Worm (Caenorhabditis elegans) whole organism, L1 larva: ENCODE data around the gene gbh-2.

Experiments
- ama-1 ChIP-seq: fragments of 150-350 bp; optimal IDR thresholded peaks from 2 replicates; lab custom pipeline; 2014
- ceh-88 ChIP-seq: fragments of 200-800 bp; sonication (Bioruptor generic); IDR thresholded peaks from 2 replicates; pipeline ENCODE4 v1.3.6; 2022; ENCODE audit warnings: missing genetic modification characterization, missing compliant biosample characterization
- dpl-1 ChIP-seq, 3 experiments: fragments of 150-350 bp in 2 of 3; sonication (generic microtip) in 1 of 3; optimal IDR thresholded peaks; 2 replicates each; lab custom pipeline; 2014 to 2017; ENCODE audit warnings: missing biosample characterization in 3 of 3, missing genetic modification characterization in 3 of 3, missing genetic modification reagents in 3 of 3
- elt-2 ChIP-seq: sonication (generic microtip); optimal IDR thresholded peaks from 2 replicates; lab custom pipeline; 2016; ENCODE audit warnings: missing genetic modification characterization, mild to moderate bottlenecking, inconsistent platforms, missing compliant biosample characterization, missing genetic modification reagents
- elt-3 ChIP-seq, 6 experiments: fragments of 150-350 bp in 1 of 6; sonication (generic microtip); optimal IDR thresholded peaks; 2 replicates each; lab custom pipeline; 2017 to 2018; ENCODE audit warnings: missing biosample characterization in 6 of 6, missing genetic modification characterization in 6 of 6, inconsistent platforms in 1 of 6
- jun-1 ChIP-seq: fragments of 150-350 bp; optimal IDR thresholded peaks from 2 replicates; lab custom pipeline; 2014; ENCODE audit warnings: missing biosample characterization, missing genetic modification reagents, missing genetic modification characterization
- lin-13 ChIP-seq: fragments of 150-350 bp; optimal IDR thresholded peaks from 2 replicates; lab custom pipeline; 2014; ENCODE audit warnings: missing biosample characterization, missing genetic modification reagents, missing genetic modification characterization
- lin-35 ChIP-seq, 2 experiments: fragments of 150-350 bp; optimal IDR thresholded peaks; 2 replicates each; lab custom pipeline; 2014; ENCODE audit warnings: missing biosample characterization in 2 of 2, missing genetic modification characterization in 2 of 2, missing genetic modification reagents in 2 of 2
- nhr-237 ChIP-seq: fragments of 150-350 bp; optimal IDR thresholded peaks from 2 replicates; lab custom pipeline; 2014; ENCODE audit warnings: missing biosample characterization, missing genetic modification characterization
- pqm-1 ChIP-seq: sonication (generic microtip); optimal IDR thresholded peaks from 3 replicates; lab custom pipeline; 2017; ENCODE audit warnings: missing biosample characterization, missing genetic modification characterization
- snpc-4 ChIP-seq: fragments of 150-350 bp; optimal IDR thresholded peaks from 2 replicates; lab custom pipeline; 2014; ENCODE audit warnings: missing biosample characterization, missing genetic modification characterization
- sox-4 ChIP-seq: sonication (generic microtip); optimal IDR thresholded peaks from 2 replicates; lab custom pipeline; 2016; ENCODE audit warnings: missing genetic modification characterization, missing compliant biosample characterization
- swsn-7 ChIP-seq: sonication (generic microtip); optimal IDR thresholded peaks from 2 replicates; lab custom pipeline; 2016; ENCODE audit warnings: missing genetic modification characterization, missing compliant biosample characterization
- unc-130 ChIP-seq: fragments of 150-350 bp; optimal IDR thresholded peaks from 2 replicates; lab custom pipeline; 2017; ENCODE audit warnings: missing biosample characterization, missing genetic modification characterization, inconsistent platforms

ce11 chrII:8514729-8515128, 29.1 kb downstream of the gbh-2 start, which contains the start of gene ctg-2:
- TF ChIP-seq snpc-4 (tag; lab: Kevin White, UChicago), result no peak
- no peak for TF ChIP-seq lin-13 (GFP tag; lab: Kevin White, UChicago)
- TF ChIP-seq lin-35 (GFP tag; optimal IDR thresholded peaks at IDR 0.05; lab: Kevin White, UChicago), result no peak
- no peak for TF ChIP-seq ama-1 (lab: Kevin White, UChicago)
- TF ChIP-seq ceh-88 (GFP tag; lab: Robert Waterston, UW), result no peak
- no peak for TF ChIP-seq swsn-7 (tag; lab: Kevin White, UChicago)
- TF ChIP-seq nhr-237, result no peak
- peak; percentile 85 for TF ChIP-seq elt-2 (tag; lab: Kevin White, UChicago)
- TF ChIP-seq sox-4 (tag; lab: Kevin White, UChicago), result no peak
- no peak for TF ChIP-seq dpl-1 (GFP tag; optimal IDR thresholded peaks at IDR 0.05; lab: Kevin White, UChicago)
- TF ChIP-seq unc-130 (tag; lab: Kevin White, UChicago), result no peak
- TF ChIP-seq elt-3 (tag; optimal IDR thresholded peaks at IDR 0.05; lab: Kevin White, UChicago), result no peak
- TF ChIP-seq pqm-1 (tag; lab: Kevin White, UChicago), result no peak
- peak; percentile 15 for TF ChIP-seq jun-1 (tag; lab: Kevin White, UChicago)
